Worm (Caenorhabditis elegans): ENCODE data around the gene Y54G9A.7.

Y54G9A.7 gene

DNA sequence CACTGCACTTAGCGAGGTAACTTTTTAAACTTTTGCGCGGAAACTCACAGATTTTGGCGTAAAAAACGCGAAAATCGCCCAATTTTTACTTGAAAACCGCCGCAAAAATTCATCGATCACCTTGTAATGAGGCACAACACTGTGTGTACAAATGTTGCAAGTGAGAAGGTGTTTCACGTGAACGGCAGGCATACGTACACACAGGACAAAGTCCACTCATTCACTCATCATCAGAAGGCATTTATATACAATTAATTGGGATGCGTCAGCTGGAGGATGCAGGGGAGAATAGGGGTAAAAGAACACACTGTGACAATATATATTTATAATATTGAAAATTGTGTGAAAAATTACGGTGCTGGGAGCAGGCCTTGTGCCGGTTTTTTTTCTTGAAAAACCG is 11.3 kb upstream of the Y54G9A.7 start:
- TF ChIP-seq snpc-4 (tag; optimal IDR thresholded peaks at IDR 0.05), result no peak
- TF ChIP-seq ham-2 (GFP tag; optimal IDR thresholded peaks at IDR 0.05), result no peak
- TF ChIP-seq M03D4.4 (tag; optimal IDR thresholded peaks at IDR 0.05), result no peak
- TF ChIP-seq unc-62 (GFP tag; optimal IDR thresholded peaks at IDR 0.05), result peak; percentile 43
- no peak for TF ChIP-seq blmp-1 (tag; optimal IDR thresholded peaks at IDR 0.05)
- TF ChIP-seq nhr-2 (tag; optimal IDR thresholded peaks at IDR 0.05), result peak; percentile 65
- TF ChIP-seq nhr-12 (tag; optimal IDR thresholded peaks at IDR 0.05), result no peak
- peak; percentile 8 for TF ChIP-seq cnd-1 (tag; optimal IDR thresholded peaks at IDR 0.05)
- no peak for TF ChIP-seq drap-1 (GFP tag; optimal IDR thresholded peaks at IDR 0.05)
- TF ChIP-seq sptf-1 (tag; optimal IDR thresholded peaks at IDR 0.05), result no peak

- no peak for TF ChIP-seq blmp-1 (tag; optimal IDR thresholded peaks at IDR 0.05)
- no peak for TF ChIP-seq ham-2 (GFP tag; optimal IDR thresholded peaks at IDR 0.05)
- TF ChIP-seq nhr-28 (tag; optimal IDR thresholded peaks at IDR 0.05), result no peak
- TF ChIP-seq elt-3 (tag; optimal IDR thresholded peaks at IDR 0.05), result no peak
- TF ChIP-seq lin-13 (tag; optimal IDR thresholded peaks at IDR 0.05), result no peak
- TF ChIP-seq cnd-1 (tag; optimal IDR thresholded peaks at IDR 0.05), result no peak
- TF ChIP-seq M03D4.4 (tag; optimal IDR thresholded peaks at IDR 0.05), result no peak
- no peak for TF ChIP-seq elt-1 (tag; optimal IDR thresholded peaks at IDR 0.05; ENCODE audit: borderline replicate concordance, insufficient read depth)
- TF ChIP-seq ceh-83 (GFP tag; optimal IDR thresholded peaks at IDR 0.05), result no peak
- TF ChIP-seq bed-3 (GFP tag; optimal IDR thresholded peaks at IDR 0.05), result no peak
- TF ChIP-seq ztf-11 (tag; optimal IDR thresholded peaks at IDR 0.05), result no peak
- no peak for TF ChIP-seq nhr-237 (tag; optimal IDR thresholded peaks at IDR 0.05)
Measured at ce11 chrII:13736089-13736488, 10.5 kb upstream of the Y54G9A.7 start, which contains the start of gene R06B9.5. TSS of gene R06B9.5 (plus strand) at chrII:13736320.

DNA sequence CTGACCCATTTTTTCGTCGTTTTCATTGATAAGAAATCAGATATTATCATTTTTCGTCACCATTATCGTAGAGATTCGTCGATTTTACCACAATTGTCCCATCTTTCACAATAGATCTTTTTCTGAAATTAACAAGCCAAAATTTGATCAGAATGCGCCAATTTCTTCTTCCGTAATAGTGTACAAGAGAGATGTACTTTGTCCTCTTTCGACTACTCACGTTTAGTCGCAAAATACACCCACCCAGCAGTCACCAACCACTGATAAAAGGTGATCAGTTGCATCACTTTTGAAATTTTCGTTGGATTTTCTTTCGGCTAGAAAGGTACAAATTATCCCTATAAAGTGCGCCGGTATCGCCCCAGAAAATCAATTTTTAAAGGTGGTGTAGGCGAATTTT is 7.0 kb upstream of the Y54G9A.7 start:
- TF ChIP-seq sptf-1 (tag; optimal IDR thresholded peaks at IDR 0.05) (no peak), lsy-2 (tag; optimal IDR thresholded peaks at IDR 0.05) (no peak)

DNA sequence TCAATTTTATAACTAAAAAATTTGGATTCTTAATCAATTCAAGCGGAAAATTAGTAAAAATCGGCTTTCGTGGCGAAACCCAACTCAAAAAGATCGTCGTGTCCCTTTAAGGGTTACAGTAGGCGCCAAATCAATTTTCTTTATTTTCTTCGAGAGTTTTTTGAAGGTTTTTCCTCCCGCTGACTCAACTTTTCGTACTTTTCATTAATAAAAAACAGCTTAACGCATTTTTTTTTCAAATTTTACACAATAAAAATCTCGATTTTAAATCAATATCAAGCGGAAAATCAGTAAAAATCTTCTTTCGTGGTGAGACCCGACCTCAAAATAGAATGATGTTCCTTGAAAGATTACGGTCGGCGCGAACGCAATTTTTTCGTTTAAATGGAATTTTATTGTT is 6.5 kb upstream of the Y54G9A.7 start:
- TF ChIP-seq flh-1 (GFP tag; optimal IDR thresholded peaks at IDR 0.05) (no peak), bed-3 (GFP tag; optimal IDR thresholded peaks at IDR 0.05) (no peak), nhr-76 (tag; optimal IDR thresholded peaks at IDR 0.05) (no peak), M03D4.4 (tag; optimal IDR thresholded peaks at IDR 0.05) (no peak), ceh-83 (GFP tag; optimal IDR thresholded peaks at IDR 0.05) (no peak), snpc-4 (tag; optimal IDR thresholded peaks at IDR 0.05) (no peak)

- no peak for TF ChIP-seq unc-62 (GFP tag; optimal IDR thresholded peaks at IDR 0.05)
- no peak for TF ChIP-seq unc-120 (tag; optimal IDR thresholded peaks at IDR 0.05; ENCODE audit: poor library complexity, severe bottlenecking)
- no peak for TF ChIP-seq pha-4 (tag; optimal IDR thresholded peaks at IDR 0.05)
- TF ChIP-seq ceh-39 (tag; optimal IDR thresholded peaks at IDR 0.05), result no peak
- TF ChIP-seq nhr-12 (tag; optimal IDR thresholded peaks at IDR 0.05), result no peak
- TF ChIP-seq mab-5 (tag; optimal IDR thresholded peaks at IDR 0.05), result no peak
- no peak for TF ChIP-seq elt-1 (tag; optimal IDR thresholded peaks at IDR 0.05; ENCODE audit: borderline replicate concordance, insufficient read depth)
- no peak for TF ChIP-seq nhr-28 (tag; optimal IDR thresholded peaks at IDR 0.05)
- TF ChIP-seq mls-2 (tag; optimal IDR thresholded peaks at IDR 0.05), result no peak
- TF ChIP-seq ceh-83 (GFP tag; optimal IDR thresholded peaks at IDR 0.05), result no peak
- TF ChIP-seq blmp-1 (tag; optimal IDR thresholded peaks at IDR 0.05), result no peak
- no peak for TF ChIP-seq elt-3 (tag; optimal IDR thresholded peaks at IDR 0.05)
Measured at ce11 chrII:13729416-13729815, 3.8 kb upstream of the Y54G9A.7 start, which contains the start of gene Y54G9A.9. TSS of gene Y54G9A.9 (plus strand) at chrII:13729716.

DNA sequence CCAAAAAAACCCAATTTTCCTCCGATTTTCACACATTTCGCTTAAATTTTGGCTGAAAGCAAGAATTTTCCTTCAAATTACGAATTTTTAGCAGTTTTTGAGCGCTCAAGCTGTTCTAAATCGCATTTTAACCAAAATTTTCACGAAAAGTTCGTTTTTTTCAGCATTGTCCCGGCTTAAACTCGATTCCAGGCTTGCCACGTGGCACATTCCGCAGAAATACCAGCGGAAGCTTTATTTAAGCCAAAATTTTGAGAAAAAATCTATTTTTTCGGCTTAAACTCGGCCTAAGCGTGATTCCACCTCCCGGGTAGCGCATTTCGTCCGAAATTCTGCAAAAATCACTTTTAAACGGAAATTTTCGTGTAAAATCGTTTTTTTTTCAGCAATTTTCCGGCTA is 1.8 kb downstream of the Y54G9A.7 start:
- TF ChIP-seq lsy-2 (tag; optimal IDR thresholded peaks at IDR 0.05) (no peak), elt-3 (tag; optimal IDR thresholded peaks at IDR 0.05) (no peak), elt-1 (tag; optimal IDR thresholded peaks at IDR 0.05; ENCODE audit: borderline replicate concordance, insufficient read depth) (no peak), blmp-1 (tag; optimal IDR thresholded peaks at IDR 0.05) (no peak), nhr-76 (tag; optimal IDR thresholded peaks at IDR 0.05) (no peak), ham-2 (GFP tag; optimal IDR thresholded peaks at IDR 0.05) (no peak), cnd-1 (tag; optimal IDR thresholded peaks at IDR 0.05) (no peak), snpc-4 (tag; optimal IDR thresholded peaks at IDR 0.05) (no peak), nhr-2 (tag; optimal IDR thresholded peaks at IDR 0.05) (no peak), drap-1 (GFP tag; optimal IDR thresholded peaks at IDR 0.05) (no peak), mep-1 (tag; optimal IDR thresholded peaks at IDR 0.05) (no peak), ceh-43 (GFP tag; optimal IDR thresholded peaks at IDR 0.05) (no peak)

Data from whole organism, mixed stage, embryonic.